Fruit fly (Drosophila melanogaster) whole organism, embryonic: ENCODE measurements around the gene CG7213.

ENCODE experiments used
- Asciz ChIP-seq: fragments of 200-800 bp; sonication (Bioruptor generic); optimal IDR thresholded peaks from 2 replicates; lab custom pipeline; 2017; ENCODE audit warnings: missing biosample characterization, mild to moderate bottlenecking, missing genetic modification characterization, missing genetic modification reagents
- BEAF-32 ChIP-seq: fragments of 200-800 bp; sonication (Bioruptor generic); optimal IDR thresholded peaks from 3 replicates; lab custom pipeline; 2017; ENCODE audit warnings: missing biosample characterization, missing genetic modification characterization, mild to moderate bottlenecking, moderate library complexity, missing genetic modification reagents
- CG10431 ChIP-seq: fragments of 200-800 bp; sonication (Bioruptor generic); optimal IDR thresholded peaks from 3 replicates; lab custom pipeline; 2018; ENCODE audit warnings: missing biosample characterization, mild to moderate bottlenecking, missing genetic modification characterization
- CG10959 ChIP-seq: fragments of 200-800 bp; sonication (Bioruptor generic); IDR thresholded peaks from 2 replicates; pipeline ENCODE4 v1.3.6; 2022; ENCODE audit warnings: missing biosample characterization, missing genetic modification characterization
- CG12391 ChIP-seq: fragments of 200-800 bp; sonication (Bioruptor generic); optimal IDR thresholded peaks from 3 replicates; lab custom pipeline; 2018; ENCODE audit warnings: missing biosample characterization, mild to moderate bottlenecking, missing genetic modification characterization, moderate library complexity
- CG12659 ChIP-seq: fragments of 200-800 bp; sonication (Bioruptor generic); optimal IDR thresholded peaks from 3 replicates; lab custom pipeline; 2017; ENCODE audit warnings: mild to moderate bottlenecking, missing biosample characterization, missing genetic modification reagents, missing genetic modification characterization
- CG13624 ChIP-seq: fragments of 200-800 bp; sonication (Bioruptor generic); optimal IDR thresholded peaks from 2 replicates; lab custom pipeline; 2016; ENCODE audit warnings: missing biosample characterization, missing genetic modification characterization
- CG1529 ChIP-seq: fragments of 200-800 bp; sonication (Bioruptor generic); optimal IDR thresholded peaks from 3 replicates; lab custom pipeline; 2018; ENCODE audit warnings: missing biosample characterization, missing genetic modification characterization
- CG2120 ChIP-seq: fragments of 200-800 bp; sonication (Bioruptor generic); optimal IDR thresholded peaks from 3 replicates; lab custom pipeline; 2016; ENCODE audit warnings: missing biosample characterization, missing genetic modification characterization
- CG2712 ChIP-seq: fragments of 200-800 bp; optimal IDR thresholded peaks from 3 replicates; lab custom pipeline; 2019; ENCODE audit warnings: missing biosample characterization, mild to moderate bottlenecking, missing genetic modification characterization, moderate library complexity
- CG34422 ChIP-seq: fragments of 200-800 bp; sonication (Bioruptor generic); IDR thresholded peaks from 3 replicates; pipeline ENCODE4 v1.3.6; 2022; ENCODE audit warnings: missing biosample characterization, missing genetic modification characterization
- CG3995 ChIP-seq: fragments of 200-800 bp; sonication (Bioruptor generic); optimal IDR thresholded peaks from 3 replicates; lab custom pipeline; 2016; ENCODE audit warnings: missing biosample characterization, missing genetic modification characterization
- CG4424 ChIP-seq: fragments of 200-800 bp; sonication (Bioruptor generic); optimal IDR thresholded peaks from 3 replicates; lab custom pipeline; 2016; ENCODE audit warnings: missing biosample characterization, missing genetic modification characterization
- CG5953 ChIP-seq: fragments of 200-800 bp; sonication (Bioruptor generic); IDR thresholded peaks from 2 replicates; pipeline ENCODE4 v1.3.6; 2022; ENCODE audit warnings: missing biosample characterization, missing genetic modification characterization
- CG6272 ChIP-seq: fragments of 200-800 bp; sonication (Bioruptor generic); IDR thresholded peaks from 2 replicates; pipeline ENCODE4 v1.3.6; 2022; ENCODE audit warnings: missing biosample characterization, missing genetic modification characterization
- CG6683 ChIP-seq: fragments of 200-800 bp; sonication (Bioruptor generic); optimal IDR thresholded peaks from 2 replicates; lab custom pipeline; 2017; ENCODE audit warnings: missing biosample characterization, mild to moderate bottlenecking, missing genetic modification characterization, missing genetic modification reagents
- CG8478 ChIP-seq: fragments of >200 bp; optimal IDR thresholded peaks from 2 replicates; lab custom pipeline; 2018
- CG8924 ChIP-seq: fragments of 200-800 bp; optimal IDR thresholded peaks from 3 replicates; lab custom pipeline; 2019; ENCODE audit warnings: missing biosample characterization, mild to moderate bottlenecking, missing genetic modification characterization, moderate library complexity
- Dad ChIP-seq: fragments of 200-800 bp; sonication (Bioruptor generic); optimal IDR thresholded peaks from 3 replicates; lab custom pipeline; 2016; ENCODE audit warnings: missing biosample characterization, missing genetic modification characterization
- E2f1 ChIP-seq: fragments of 200-800 bp; sonication (Bioruptor generic); IDR thresholded peaks from 2 replicates; pipeline ENCODE4 v1.3.6; 2022; ENCODE audit warnings: missing biosample characterization, missing genetic modification characterization
- H2.0 ChIP-seq: fragments of 200-800 bp; sonication (Bioruptor generic); IDR thresholded peaks from 2 replicates; pipeline ENCODE4 v1.3.6; 2022; ENCODE audit warnings: missing biosample characterization, missing genetic modification characterization
- HLH4C ChIP-seq: fragments of 200-800 bp; sonication (Bioruptor generic); IDR thresholded peaks from 3 replicates; pipeline ENCODE4 v1.3.6; 2022; ENCODE audit warnings: missing biosample characterization, missing genetic modification characterization; ENCODE audit not compliant: partially characterized antibody
- Hr3 ChIP-seq: fragments of 200-800 bp; sonication (Bioruptor generic); optimal IDR thresholded peaks from 3 replicates; lab custom pipeline; 2016; ENCODE audit warnings: missing biosample characterization, missing genetic modification characterization
- MBD-R2 ChIP-seq: fragments of 200-800 bp; sonication (Bioruptor generic); IDR thresholded peaks from 2 replicates; pipeline ENCODE4 v1.3.6; 2022; ENCODE audit warnings: missing biosample characterization, missing genetic modification characterization
- Med ChIP-seq: fragments of 200-800 bp; sonication (Bioruptor generic); peaks from one replicate; lab custom pipeline; 2016; ENCODE audit warnings: missing biosample characterization, missing genetic modification characterization, mild to moderate bottlenecking, inconsistent platforms, moderate library complexity
- Meics ChIP-seq: fragments of 200-800 bp; sonication (Bioruptor generic); optimal IDR thresholded peaks from 2 replicates; lab custom pipeline; 2017; ENCODE audit warnings: missing biosample characterization, mild to moderate bottlenecking, missing genetic modification characterization
- PHDP ChIP-seq: fragments of 200-800 bp; sonication (Bioruptor generic); optimal IDR thresholded peaks from 3 replicates; lab custom pipeline; 2018; ENCODE audit warnings: missing biosample characterization, mild to moderate bottlenecking, missing genetic modification characterization, moderate library complexity
- Poxn ChIP-seq: fragments of 200-800 bp; sonication (Bioruptor generic); IDR thresholded peaks from 2 replicates; pipeline ENCODE4 v1.3.6; 2022; ENCODE audit warnings: missing biosample characterization, missing genetic modification characterization
- Sox102F ChIP-seq: fragments of 200-800 bp; sonication (Bioruptor generic); optimal IDR thresholded peaks from 2 replicates; lab custom pipeline; 2018; ENCODE audit warnings: missing biosample characterization, mild to moderate bottlenecking, missing genetic modification characterization, moderate library complexity
- ab ChIP-seq: fragments of 200-800 bp; sonication (Bioruptor generic); optimal IDR thresholded peaks from 2 replicates; lab custom pipeline; 2016; ENCODE audit warnings: missing biosample characterization, missing genetic modification characterization
- amos ChIP-seq: fragments of 200-800 bp; sonication (Bioruptor generic); IDR thresholded peaks from 2 replicates; pipeline ENCODE4 v1.3.6; 2022; ENCODE audit warnings: missing biosample characterization, missing genetic modification characterization; ENCODE audit not compliant: partially characterized antibody
- aop ChIP-seq: fragments of 200-800 bp; sonication (Bioruptor generic); IDR thresholded peaks from 2 replicates; pipeline ENCODE4 v1.3.6; 2022; ENCODE audit warnings: missing biosample characterization, missing genetic modification characterization
- dmrt99B ChIP-seq: fragments of 200-800 bp; sonication (Bioruptor generic); optimal IDR thresholded peaks from 2 replicates; lab custom pipeline; 2018; ENCODE audit warnings: missing biosample characterization, mild to moderate bottlenecking, missing genetic modification characterization, moderate library complexity
- eve ChIP-seq, 2 experiments: fragments of >200 bp; optimal IDR thresholded peaks; 2 replicates each; lab custom pipeline; 2017; ENCODE audit warnings: missing biosample characterization in 2 of 2, missing genetic modification characterization in 2 of 2
- gem ChIP-seq: fragments of 200-800 bp; sonication (Bioruptor generic); optimal IDR thresholded peaks from 2 replicates; lab custom pipeline; 2019; ENCODE audit warnings: missing biosample characterization, mild to moderate bottlenecking, missing genetic modification characterization, moderate library complexity
- kay ChIP-seq: fragments of 200-800 bp; sonication (Bioruptor generic); optimal IDR thresholded peaks from 2 replicates; lab custom pipeline; 2016; ENCODE audit warnings: missing biosample characterization, missing genetic modification characterization
- lbe ChIP-seq: fragments of 200-800 bp; sonication (Bioruptor generic); optimal IDR thresholded peaks from 2 replicates; lab custom pipeline; 2016; ENCODE audit warnings: missing biosample characterization, mild to moderate bottlenecking, missing genetic modification characterization
- lmd ChIP-seq: fragments of 200-800 bp; sonication (Bioruptor generic); IDR thresholded peaks from 2 replicates; pipeline ENCODE4 v1.3.6; 2022; ENCODE audit warnings: missing biosample characterization, missing genetic modification characterization
- phol ChIP-seq: fragments of 200-800 bp; sonication (Bioruptor generic); optimal IDR thresholded peaks from 3 replicates; lab custom pipeline; 2018; ENCODE audit warnings: missing biosample characterization, mild to moderate bottlenecking, missing genetic modification characterization, moderate library complexity
- pzg ChIP-seq: fragments of 200-800 bp; sonication (Bioruptor generic); optimal IDR thresholded peaks from 3 replicates; lab custom pipeline; 2018; ENCODE audit warnings: missing biosample characterization, mild to moderate bottlenecking, missing genetic modification characterization, moderate library complexity
- row ChIP-seq: fragments of 200-800 bp; sonication (Bioruptor generic); IDR thresholded peaks from 3 replicates; pipeline ENCODE4 v1.3.6; 2022; ENCODE audit warnings: missing biosample characterization, missing genetic modification characterization
- sens ChIP-seq: fragments of 200-800 bp; sonication (Bioruptor generic); peaks from one replicate; lab custom pipeline; 2016; ENCODE audit warnings: missing biosample characterization, missing genetic modification characterization
- seq ChIP-seq: fragments of 200-800 bp; sonication (Bioruptor generic); IDR thresholded peaks from 2 replicates; pipeline ENCODE4 v1.3.6; 2022; ENCODE audit warnings: missing biosample characterization, missing genetic modification characterization
- sug ChIP-seq: fragments of 200-800 bp; optimal IDR thresholded peaks from 2 replicates; lab custom pipeline; 2019; ENCODE audit warnings: missing biosample characterization, mild to moderate bottlenecking, missing genetic modification characterization, moderate library complexity
- tap ChIP-seq: fragments of 200-800 bp; optimal IDR thresholded peaks from 3 replicates; lab custom pipeline; 2019; ENCODE audit warnings: missing biosample characterization, mild to moderate bottlenecking, missing genetic modification characterization, moderate library complexity
- trh ChIP-seq: fragments of 200-800 bp; sonication (Bioruptor generic); optimal IDR thresholded peaks from 2 replicates; lab custom pipeline; 2016; ENCODE audit warnings: missing biosample characterization, missing genetic modification characterization
- unpg ChIP-seq: fragments of 200-800 bp; sonication (Bioruptor generic); optimal IDR thresholded peaks from 3 replicates; lab custom pipeline; 2018; ENCODE audit warnings: missing biosample characterization, mild to moderate bottlenecking, missing genetic modification characterization, moderate library complexity
- zf30C ChIP-seq: fragments of 200-800 bp; sonication (Bioruptor generic); optimal IDR thresholded peaks from 3 replicates; lab custom pipeline; 2018; ENCODE audit warnings: missing biosample characterization, mild to moderate bottlenecking, missing genetic modification characterization

Gene CG7213

DNA sequence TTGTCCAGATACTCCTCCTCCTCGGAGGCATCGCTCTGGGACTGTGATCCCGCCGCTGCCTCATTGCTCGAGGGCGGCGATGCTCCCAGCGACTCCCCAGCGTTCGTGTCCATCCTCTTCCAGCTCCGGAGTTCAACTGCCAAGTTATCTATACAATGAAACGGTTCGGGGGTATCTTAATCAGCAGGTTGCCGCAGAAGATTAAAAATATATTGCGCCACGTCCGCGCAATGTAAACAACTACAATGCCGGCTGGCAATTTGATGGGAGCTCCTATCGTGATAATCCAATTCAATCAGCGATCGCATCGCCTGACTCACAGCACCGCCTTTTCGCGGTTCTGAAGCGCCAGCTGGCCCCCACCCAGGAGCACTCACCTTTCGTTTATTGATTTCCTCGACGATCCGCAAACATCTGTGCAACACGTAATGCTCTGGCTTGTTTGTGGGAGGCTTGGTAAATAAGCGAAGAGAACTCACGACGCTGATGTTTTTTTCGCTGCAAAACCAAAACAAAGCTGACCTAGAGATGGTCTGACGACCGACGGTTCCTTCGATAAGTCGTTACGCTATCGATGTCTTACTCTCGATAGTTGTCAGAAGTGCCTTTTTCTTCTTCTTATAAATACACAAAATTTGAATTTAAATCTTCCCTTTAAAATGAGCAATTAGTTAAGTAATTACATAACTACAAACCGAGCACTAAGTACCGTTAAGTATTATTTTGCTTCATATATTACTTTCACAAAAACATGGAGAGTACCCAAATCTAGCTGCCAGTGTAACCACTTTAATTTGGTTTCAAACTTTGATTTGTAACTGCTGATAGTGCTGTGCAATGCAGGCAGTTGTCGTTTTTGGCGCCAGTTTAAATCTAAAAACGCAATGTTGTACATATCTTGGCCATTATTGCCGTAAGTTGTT lies 49.2 kb upstream of the CG7213 start, which contains the start of gene cert (continued):
- TF ChIP-seq Asciz (GFP tag; lab: Kevin White, UChicago) (no peak), E2f1 (no peak), CG5953 (GFP tag; lab: Robert Waterston, UW) (no peak), pzg (GFP tag; lab: Kevin White, UChicago) (peak; percentile 81), zf30C (GFP tag; lab: Kevin White, UChicago) (no peak), trh (no peak), Dad (GFP tag; lab: Kevin White, UChicago) (peak; percentile 35), CG8924 (tag; lab: Kevin White, UChicago) (no peak), CG34422 (peak; percentile 81; the same call in 2 of the 3 replicates), lbe (GFP tag; lab: Kevin White, UChicago) (peak; percentile 61), CG6272 (0 out of 2 replicates have a peak, but pooled peaks have one; percentile 5), BEAF-32 (peak; percentile 93), gem (tag; lab: Kevin White, UChicago) (peak; percentile 11), CG4424 (GFP tag; lab: Kevin White, UChicago) (peak; percentile 43), CG12391 (tag; lab: Kevin White, UChicago) (peak; percentile 36)
- TF ChIP-seq, all 482 proteins: peak for 164

DNA sequence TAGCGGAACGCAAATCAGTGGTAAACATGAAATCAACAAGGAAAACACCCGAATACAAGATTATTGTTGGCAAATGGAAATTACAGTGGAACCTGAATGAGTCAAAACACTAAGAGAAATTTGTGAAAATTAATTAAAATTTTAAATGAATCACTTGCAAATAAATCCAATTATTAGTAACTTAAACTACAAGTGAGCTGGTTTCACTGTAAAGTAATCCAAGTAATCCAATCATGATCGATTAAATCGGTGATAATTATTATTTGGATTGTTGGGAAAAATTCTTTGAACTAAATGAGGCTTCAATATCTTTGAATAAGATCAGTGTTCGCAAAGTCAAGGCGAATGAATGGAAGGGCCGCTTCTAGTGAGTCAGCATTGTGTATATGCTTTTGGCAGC lies 48.0 kb upstream of the CG7213 start:
- TF ChIP-seq H2.0: 0 out of 2 replicates have a peak, but pooled peaks have one; percentile 34
- TF ChIP-seq CG2120 (GFP tag; lab: Kevin White, UChicago): peak; percentile 46
- peak; percentile 33 for TF ChIP-seq sug
- TF ChIP-seq row: peak; percentile 51
- peak; percentile 38 for TF ChIP-seq PHDP
- TF ChIP-seq CG13624: no peak
- TF ChIP-seq unpg: peak; percentile 30
- peak; percentile 43 for TF ChIP-seq kay (GFP tag; lab: Kevin White, UChicago)
- TF ChIP-seq zf30C (GFP tag; lab: Kevin White, UChicago): no peak
- peak; percentile 20 for TF ChIP-seq Meics
- TF ChIP-seq sens (GFP tag; lab: Kevin White, UChicago): peak; percentile 62
- peak; percentile 1 for TF ChIP-seq Hr3 (GFP tag; lab: Kevin White, UChicago)
- peak in 1 of 2 experiments; percentile 26 for TF ChIP-seq eve (GFP tag; optimal IDR thresholded peaks at IDR 0.05; lab: Kevin White, UChicago)
- TF ChIP-seq seq (GFP tag; lab: Robert Waterston, UW): no peak
- TF ChIP-seq Sox102F: peak; percentile 52
- no peak for TF ChIP-seq ab (GFP tag; lab: Kevin White, UChicago)
- TF ChIP-seq HLH4C (GFP tag; lab: Robert Waterston, UW): no peak
- peak; percentile 35; the same call in 1 of the 2 replicates for TF ChIP-seq lmd (GFP tag; lab: Robert Waterston, UW)
- TF ChIP-seq Poxn (GFP tag; lab: Robert Waterston, UW): no peak
- TF ChIP-seq amos: no peak
- TF ChIP-seq CG6683 (GFP tag; lab: Kevin White, UChicago): no peak
- no peak for TF ChIP-seq CG3995 (GFP tag; lab: Kevin White, UChicago)
- TF ChIP-seq CG10431 (GFP tag; lab: Kevin White, UChicago): no peak
- TF ChIP-seq CG10959 (GFP tag; lab: Robert Waterston, UW): no peak
- no peak for TF ChIP-seq Asciz (GFP tag; lab: Kevin White, UChicago)
- TF ChIP-seq CG1529 (GFP tag; lab: Kevin White, UChicago): no peak
- peak; percentile 49 for TF ChIP-seq Med (GFP tag; lab: Kevin White, UChicago)
- TF ChIP-seq aop: no peak
- TF ChIP-seq phol (tag; lab: Kevin White, UChicago): peak; percentile 2
- TF ChIP-seq CG8478: no peak
- peak; percentile 17 for TF ChIP-seq dmrt99B (tag; lab: Kevin White, UChicago)
- peak; percentile 20 for TF ChIP-seq CG12659 (GFP tag; lab: Kevin White, UChicago)
- TF ChIP-seq CG2712 (tag; lab: Kevin White, UChicago): peak; percentile 10
- TF ChIP-seq tap (tag; lab: Kevin White, UChicago): peak; percentile 5
- TF ChIP-seq MBD-R2 (GFP tag; lab: Robert Waterston, UW): no peak
